Worm (Caenorhabditis elegans) whole organism, L3 larva: ENCODE results near the gene acy-2.

Source experiments
- ceh-9 ChIP-seq: sonication (generic microtip); optimal IDR thresholded peaks from 2 replicates; lab custom pipeline; 2018; ENCODE audit warnings: missing biosample characterization, missing genetic modification characterization
- egl-5 ChIP-seq: fragments of 150-350 bp; optimal IDR thresholded peaks from 2 replicates; lab custom pipeline; 2017; ENCODE audit warnings: missing biosample characterization, missing genetic modification reagents, missing genetic modification characterization, inconsistent platforms
- elt-1 ChIP-seq: fragments of 150-350 bp; optimal IDR thresholded peaks from 2 replicates; lab custom pipeline; 2014; ENCODE audit warnings: missing biosample characterization, missing genetic modification characterization
- fos-1 ChIP-seq: fragments of 150-350 bp; optimal IDR thresholded peaks from 2 replicates; lab custom pipeline; 2014; ENCODE audit warnings: missing biosample characterization, missing genetic modification characterization
- jun-1 ChIP-seq: fragments of 150-350 bp; optimal IDR thresholded peaks from 2 replicates; lab custom pipeline; 2014; ENCODE audit warnings: missing biosample characterization, missing genetic modification reagents, missing genetic modification characterization
- nfya-1 ChIP-seq: sonication (generic microtip); optimal IDR thresholded peaks from 2 replicates; lab custom pipeline; 2017; ENCODE audit warnings: missing genetic modification characterization, mild to moderate bottlenecking, missing compliant biosample characterization, antibody characterized with exemption, moderate library complexity; ENCODE audit not compliant: insufficient read depth
- nhr-12 ChIP-seq: fragments of 150-350 bp; optimal IDR thresholded peaks from 2 replicates; lab custom pipeline; 2014; ENCODE audit warnings: missing biosample characterization, missing genetic modification characterization
- nhr-77 ChIP-seq: fragments of 150-350 bp; optimal IDR thresholded peaks from 2 replicates; lab custom pipeline; 2014; ENCODE audit warnings: missing biosample characterization, missing genetic modification characterization
- tbx-2 ChIP-seq: sonication (generic microtip); optimal IDR thresholded peaks from 2 replicates; lab custom pipeline; 2016; ENCODE audit warnings: mild to moderate bottlenecking, missing genetic modification characterization, missing compliant biosample characterization

DNA sequence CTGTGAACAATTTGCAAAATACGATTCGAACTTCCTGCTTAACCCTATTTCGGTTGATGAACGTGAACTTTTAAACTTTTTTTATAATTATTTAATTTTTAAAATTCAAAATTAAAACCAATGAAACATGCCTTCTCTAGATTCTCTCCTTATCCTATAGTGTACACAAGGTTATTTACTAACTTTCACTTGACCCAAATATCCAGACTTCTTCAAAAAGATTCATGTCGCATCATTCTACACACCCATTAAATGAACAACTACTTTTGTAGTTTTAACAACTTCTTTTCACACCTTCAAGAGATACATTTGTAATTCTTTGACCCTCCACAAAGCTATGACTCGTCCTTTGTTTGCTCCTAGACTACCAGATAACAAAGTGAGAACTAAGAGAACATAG lies 6.9 kb downstream of the acy-2 start:
- TF ChIP-seq egl-5 (tag; lab: Kevin White, UChicago) (no peak), ceh-9 (no peak), nhr-12 (no peak), fos-1 (tag; lab: Kevin White, UChicago) (no peak), nfya-1 (tag; lab: Kevin White, UChicago) (no peak), elt-1 (tag; lab: Kevin White, UChicago) (no peak), nhr-77 (tag; lab: Kevin White, UChicago) (no peak), jun-1 (tag; lab: Kevin White, UChicago) (no peak), tbx-2 (tag; lab: Kevin White, UChicago) (no peak)
